Worm (Caenorhabditis elegans) whole organism, L3 larva: ENCODE data around the gene K01F9.2.
A peak's percentile ranks its signal among the peaks of the same experiment; 100 is the strongest.

Experiments
- R02D3.7 ChIP-seq: fragments of 150-350 bp; optimal IDR thresholded peaks from 2 replicates; lab custom pipeline; 2014; ENCODE audit warnings: missing biosample characterization, missing genetic modification characterization
- ZK546.5 ChIP-seq: sonication (generic microtip); optimal IDR thresholded peaks from 2 replicates; lab custom pipeline; 2017; ENCODE audit warnings: missing biosample characterization, missing genetic modification characterization
- aly-2 ChIP-seq: fragments of 150-350 bp; optimal IDR thresholded peaks from 2 replicates; lab custom pipeline; 2014; ENCODE audit warnings: missing biosample characterization, missing genetic modification characterization
- ama-1 ChIP-seq: fragments of 150-350 bp; optimal IDR thresholded peaks from 2 replicates; lab custom pipeline; 2018
- ceh-16 ChIP-seq: sonication (generic microtip); optimal IDR thresholded peaks from 2 replicates; lab custom pipeline; 2017; ENCODE audit warnings: missing biosample characterization, missing genetic modification characterization
- ceh-28 ChIP-seq: fragments of 150-350 bp; optimal IDR thresholded peaks from 2 replicates; lab custom pipeline; 2014; ENCODE audit warnings: missing biosample characterization, missing genetic modification reagents, missing genetic modification characterization
- ceh-82 ChIP-seq: fragments of 150-350 bp; optimal IDR thresholded peaks from 2 replicates; lab custom pipeline; 2014; ENCODE audit warnings: missing biosample characterization, missing genetic modification characterization
- ceh-9 ChIP-seq: sonication (generic microtip); optimal IDR thresholded peaks from 2 replicates; lab custom pipeline; 2018; ENCODE audit warnings: missing biosample characterization, missing genetic modification characterization
- daf-12 ChIP-seq: fragments of 150-350 bp; optimal IDR thresholded peaks from 2 replicates; lab custom pipeline; 2014; ENCODE audit warnings: missing biosample characterization, missing genetic modification reagents, missing genetic modification characterization
- egl-27 ChIP-seq: sonication (generic microtip); optimal IDR thresholded peaks from 4 replicates; lab custom pipeline; 2017; ENCODE audit warnings: missing biosample characterization, missing genetic modification reagents, missing genetic modification characterization
- egl-5 ChIP-seq: fragments of 150-350 bp; optimal IDR thresholded peaks from 2 replicates; lab custom pipeline; 2017; ENCODE audit warnings: missing biosample characterization, missing genetic modification reagents, missing genetic modification characterization, inconsistent platforms
- elt-1 ChIP-seq: fragments of 150-350 bp; optimal IDR thresholded peaks from 2 replicates; lab custom pipeline; 2014; ENCODE audit warnings: missing biosample characterization, missing genetic modification characterization
- elt-2 ChIP-seq: sonication (generic microtip); optimal IDR thresholded peaks from 2 replicates; lab custom pipeline; 2016; ENCODE audit warnings: missing genetic modification reagents, mild to moderate bottlenecking, missing genetic modification characterization, missing compliant biosample characterization
- elt-3 ChIP-seq, 3 experiments: fragments of 150-350 bp in 1 of 3; sonication (generic microtip) in 2 of 3; optimal IDR thresholded peaks; 2 replicates in 2 of 3; 4 replicates in 1 of 3; lab custom pipeline; 2014 to 2017; ENCODE audit warnings: missing biosample characterization in 3 of 3, missing genetic modification characterization in 3 of 3
- eor-1 ChIP-seq, 2 experiments: fragments of 150-350 bp; optimal IDR thresholded peaks; 2 replicates each; lab custom pipeline; 2014 to 2018; ENCODE audit warnings: missing biosample characterization in 2 of 2, missing genetic modification characterization in 2 of 2
- fkh-10 ChIP-seq: sonication (generic microtip); optimal IDR thresholded peaks from 2 replicates; lab custom pipeline; 2017; ENCODE audit warnings: missing biosample characterization, missing genetic modification reagents, missing genetic modification characterization
- fkh-2 ChIP-seq: fragments of 150-350 bp; optimal IDR thresholded peaks from 2 replicates; lab custom pipeline; 2014; ENCODE audit warnings: missing biosample characterization, missing genetic modification reagents, missing genetic modification characterization
- fos-1 ChIP-seq: fragments of 150-350 bp; optimal IDR thresholded peaks from 2 replicates; lab custom pipeline; 2014; ENCODE audit warnings: missing biosample characterization, missing genetic modification characterization
- hmg-11 ChIP-seq: sonication (generic microtip); optimal IDR thresholded peaks from 2 replicates; lab custom pipeline; 2016; ENCODE audit warnings: missing genetic modification characterization, missing compliant biosample characterization
- jun-1 ChIP-seq: fragments of 150-350 bp; optimal IDR thresholded peaks from 2 replicates; lab custom pipeline; 2014; ENCODE audit warnings: missing biosample characterization, missing genetic modification reagents, missing genetic modification characterization
- lin-15B ChIP-seq: fragments of 150-350 bp; optimal IDR thresholded peaks from 2 replicates; lab custom pipeline; 2014; ENCODE audit warnings: missing biosample characterization, missing genetic modification characterization
- lin-39 ChIP-seq: fragments of 150-350 bp; optimal IDR thresholded peaks from 2 replicates; lab custom pipeline; 2018; ENCODE audit warnings: missing biosample characterization, missing genetic modification reagents, missing genetic modification characterization
- lsy-12 ChIP-seq: sonication (generic microtip); optimal IDR thresholded peaks from 2 replicates; lab custom pipeline; 2016; ENCODE audit warnings: mild to moderate bottlenecking, missing genetic modification characterization, missing compliant biosample characterization
- mdl-1 ChIP-seq: fragments of 150-350 bp; optimal IDR thresholded peaks from 2 replicates; lab custom pipeline; 2014; ENCODE audit warnings: missing biosample characterization, missing genetic modification characterization
- mml-1 ChIP-seq: fragments of 150-350 bp; sonication (generic microtip); optimal IDR thresholded peaks from 3 replicates; lab custom pipeline; 2014; ENCODE audit warnings: missing biosample characterization, missing genetic modification characterization
- nfya-1 ChIP-seq: sonication (generic microtip); optimal IDR thresholded peaks from 2 replicates; lab custom pipeline; 2017; ENCODE audit warnings: missing genetic modification characterization, mild to moderate bottlenecking, missing compliant biosample characterization, antibody characterized with exemption, moderate library complexity; ENCODE audit not compliant: insufficient read depth
- nhr-11 ChIP-seq: fragments of 150-350 bp; optimal IDR thresholded peaks from 2 replicates; lab custom pipeline; 2014; ENCODE audit warnings: missing biosample characterization, missing genetic modification characterization
- nhr-12 ChIP-seq: fragments of 150-350 bp; optimal IDR thresholded peaks from 2 replicates; lab custom pipeline; 2014; ENCODE audit warnings: missing biosample characterization, missing genetic modification characterization
- nhr-23 ChIP-seq: fragments of 150-350 bp; optimal IDR thresholded peaks from 2 replicates; lab custom pipeline; 2014; ENCODE audit warnings: missing biosample characterization, missing genetic modification reagents, missing genetic modification characterization
- nhr-237 ChIP-seq: fragments of 150-350 bp; optimal IDR thresholded peaks from 2 replicates; lab custom pipeline; 2014; ENCODE audit warnings: missing biosample characterization, missing genetic modification characterization
- nhr-25 ChIP-seq: sonication (generic microtip); optimal IDR thresholded peaks from 2 replicates; lab custom pipeline; 2017; ENCODE audit warnings: missing biosample characterization, missing genetic modification characterization
- nhr-28 ChIP-seq: fragments of 150-350 bp; optimal IDR thresholded peaks from 2 replicates; lab custom pipeline; 2014; ENCODE audit warnings: missing biosample characterization, missing genetic modification characterization
- nhr-43 ChIP-seq: sonication (generic microtip); optimal IDR thresholded peaks from 2 replicates; lab custom pipeline; 2016; ENCODE audit warnings: mild to moderate bottlenecking, missing genetic modification characterization, missing compliant biosample characterization; ENCODE audit not compliant: poor library complexity, severe bottlenecking
- nhr-67 ChIP-seq: fragments of 150-350 bp; optimal IDR thresholded peaks from 2 replicates; lab custom pipeline; 2014; ENCODE audit warnings: missing biosample characterization, missing genetic modification characterization
- nhr-76 ChIP-seq: fragments of 150-350 bp; sonication (generic microtip); optimal IDR thresholded peaks from 5 replicates; lab custom pipeline; 2014; ENCODE audit warnings: missing biosample characterization, missing genetic modification characterization
- nhr-77 ChIP-seq: fragments of 150-350 bp; optimal IDR thresholded peaks from 2 replicates; lab custom pipeline; 2014; ENCODE audit warnings: missing biosample characterization, missing genetic modification characterization
- pha-4 ChIP-seq: fragments of 150-350 bp; optimal IDR thresholded peaks from 2 replicates; lab custom pipeline; 2014; ENCODE audit warnings: missing biosample characterization, missing genetic modification reagents, missing genetic modification characterization
- pqm-1 ChIP-seq: fragments of 150-350 bp; optimal IDR thresholded peaks from 2 replicates; lab custom pipeline; 2017; ENCODE audit warnings: missing biosample characterization, missing genetic modification characterization, inconsistent platforms
- sea-2 ChIP-seq: fragments of 150-350 bp; sonication (generic microtip); optimal IDR thresholded peaks from 4 replicates; lab custom pipeline; 2014; ENCODE audit warnings: missing biosample characterization, missing genetic modification reagents, missing genetic modification characterization
- skn-1 ChIP-seq: fragments of 150-350 bp; optimal IDR thresholded peaks from 2 replicates; lab custom pipeline; 2014; ENCODE audit warnings: missing biosample characterization, missing genetic modification characterization
- snpc-4 ChIP-seq: fragments of 150-350 bp; optimal IDR thresholded peaks from 2 replicates; lab custom pipeline; 2014; ENCODE audit warnings: missing biosample characterization, missing genetic modification characterization
- tbx-2 ChIP-seq: sonication (generic microtip); optimal IDR thresholded peaks from 2 replicates; lab custom pipeline; 2016; ENCODE audit warnings: mild to moderate bottlenecking, missing genetic modification characterization, missing compliant biosample characterization
- unc-39 ChIP-seq: sonication (generic microtip); optimal IDR thresholded peaks from 4 replicates; lab custom pipeline; 2017; ENCODE audit warnings: missing biosample characterization, missing genetic modification characterization
- unc-62 ChIP-seq: fragments of 150-350 bp; sonication (generic microtip); optimal IDR thresholded peaks from 4 replicates; lab custom pipeline; 2014; ENCODE audit warnings: missing biosample characterization, missing genetic modification reagents, missing genetic modification characterization
- zag-1 ChIP-seq: fragments of 150-350 bp; optimal IDR thresholded peaks from 2 replicates; lab custom pipeline; 2014; ENCODE audit warnings: missing biosample characterization, missing genetic modification characterization
- ztf-11 ChIP-seq: fragments of 150-350 bp; optimal IDR thresholded peaks from 2 replicates; lab custom pipeline; 2014; ENCODE audit warnings: missing biosample characterization, missing genetic modification characterization
- ztf-4 ChIP-seq: fragments of 150-350 bp; optimal IDR thresholded peaks from 2 replicates; lab custom pipeline; 2014; ENCODE audit warnings: missing biosample characterization, missing genetic modification characterization

The K01F9.2 gene

DNA sequence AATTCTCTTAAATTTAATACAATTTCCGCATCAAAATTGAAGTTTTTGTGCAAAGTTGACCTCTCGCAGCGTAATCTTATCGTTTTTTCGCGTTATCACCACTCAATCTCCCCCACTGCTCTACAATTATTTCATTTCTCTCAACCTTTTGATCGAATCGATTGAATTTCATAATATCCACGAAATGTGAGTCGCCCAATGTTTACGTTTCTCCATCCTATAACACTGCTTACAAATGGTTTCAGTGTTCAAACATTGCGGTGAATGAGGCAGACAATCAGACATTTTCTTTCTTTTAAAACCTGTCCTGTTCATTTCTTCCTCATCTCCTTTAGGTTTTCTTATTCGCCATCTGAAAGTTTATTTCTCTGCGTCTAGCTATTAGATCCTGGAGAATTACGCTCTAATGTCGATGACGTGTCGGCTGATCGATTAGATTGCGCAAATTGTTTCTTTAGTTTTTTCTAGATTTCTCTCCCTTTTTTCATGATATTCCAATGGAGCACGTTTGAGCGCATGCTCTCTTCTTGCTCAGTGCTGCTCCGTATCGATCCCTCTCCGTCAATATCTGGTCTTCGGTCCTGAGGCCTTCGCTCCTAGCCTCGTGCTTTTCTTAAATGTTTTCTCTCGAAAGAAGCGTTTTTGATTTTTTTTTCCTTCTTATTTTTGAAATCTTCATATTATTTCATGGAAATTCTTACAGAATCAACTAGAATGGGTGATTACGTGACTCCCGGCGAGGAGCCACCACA, 28.2 kb upstream of the K01F9.2 start, which contains the start of gene unc-32:
Gene unc-32, plus strand, starts transcription at position 702 of the 752 bp plus-strand sequence.
- TF ChIP-seq nhr-25 (tag; lab: Kevin White, UChicago), result peak; percentile 19
- peak; percentile 49 for TF ChIP-seq ceh-28 (tag; lab: Kevin White, UChicago)
- no peak for TF ChIP-seq aly-2 (tag; lab: Kevin White, UChicago)
- no peak for TF ChIP-seq R02D3.7 (tag; lab: Kevin White, UChicago)
- TF ChIP-seq ZK546.5, result no peak
- TF ChIP-seq lin-39 (tag; lab: Kevin White, UChicago), result peak; percentile 80
- TF ChIP-seq nhr-43, result no peak
- TF ChIP-seq nfya-1 (tag; lab: Kevin White, UChicago), result peak; percentile 79
- no peak for TF ChIP-seq elt-3 (tag; optimal IDR thresholded peaks at IDR 0.05; lab: Kevin White, UChicago)
- no peak for TF ChIP-seq eor-1 (tag; optimal IDR thresholded peaks at IDR 0.05; lab: Kevin White, UChicago)
- peak; percentile 79 for TF ChIP-seq lin-15B
- no peak for TF ChIP-seq nhr-11
- TF ChIP-seq unc-39 (tag; lab: Kevin White, UChicago), result no peak
- TF ChIP-seq egl-27 (tag; lab: Kevin White, UChicago), result no peak
- no peak for TF ChIP-seq ceh-16 (tag; lab: Kevin White, UChicago)
- TF ChIP-seq ceh-9 (tag; lab: Kevin White, UChicago), result no peak
- TF ChIP-seq fkh-10 (GFP tag; lab: Kevin White, UChicago), result peak; percentile 54
- TF ChIP-seq lsy-12, result no peak
- no peak for TF ChIP-seq ztf-11 (tag; lab: Kevin White, UChicago)
- no peak for TF ChIP-seq nhr-77 (tag; lab: Kevin White, UChicago)
- TF ChIP-seq nhr-28, result no peak
- no peak for TF ChIP-seq daf-12 (tag; lab: Kevin White, UChicago)
- TF ChIP-seq fos-1 (tag; lab: Kevin White, UChicago), result no peak
- no peak for TF ChIP-seq unc-62 (GFP tag; lab: Kevin White, UChicago)
- TF ChIP-seq nhr-23 (tag; lab: Kevin White, UChicago), result no peak
- TF ChIP-seq ama-1 (lab: Kevin White, UChicago), result no peak
- no peak for TF ChIP-seq skn-1 (tag; lab: Kevin White, UChicago)
- TF ChIP-seq pqm-1, result no peak
- no peak for TF ChIP-seq jun-1
- TF ChIP-seq tbx-2 (tag; lab: Kevin White, UChicago), result no peak
- no peak for TF ChIP-seq nhr-76
- peak; percentile 85 for TF ChIP-seq pha-4 (tag; lab: Kevin White, UChicago)
- no peak for TF ChIP-seq elt-1 (tag; lab: Kevin White, UChicago)
- no peak for TF ChIP-seq mml-1 (tag; lab: Kevin White, UChicago)
- no peak for TF ChIP-seq nhr-12
- no peak for TF ChIP-seq zag-1 (tag; lab: Kevin White, UChicago)
- TF ChIP-seq egl-5 (tag; lab: Kevin White, UChicago), result no peak
- TF ChIP-seq elt-2, result peak; percentile 33
- TF ChIP-seq nhr-237 (tag; lab: Kevin White, UChicago), result no peak
- TF ChIP-seq nhr-67 (tag; lab: Kevin White, UChicago), result no peak
- peak; percentile 11 for TF ChIP-seq mdl-1 (tag; lab: Kevin White, UChicago)
- TF ChIP-seq sea-2 (GFP tag; lab: Kevin White, UChicago), result peak; percentile 44
- TF ChIP-seq ceh-82 (tag; lab: Kevin White, UChicago), result no peak
- no peak for TF ChIP-seq ztf-4 (tag; lab: Kevin White, UChicago)
- no peak for TF ChIP-seq snpc-4 (tag; lab: Kevin White, UChicago)
- TF ChIP-seq hmg-11 (tag; lab: Kevin White, UChicago), result peak; percentile 50
- no peak for TF ChIP-seq fkh-2 (tag; lab: Kevin White, UChicago)
